Worm (Caenorhabditis elegans) whole organism, young adult: ENCODE measurements around the gene F19G12.9.

Source experiments
- sptf-2 ChIP-seq: fragments of 200-800 bp; sonication (Bioruptor generic); optimal IDR thresholded peaks from 2 replicates; lab custom pipeline; 2018; ENCODE audit warnings: mild to moderate bottlenecking, missing genetic modification characterization, missing compliant biosample characterization
- tlf-1 ChIP-seq: fragments of 200-800 bp; sonication (Bioruptor generic); optimal IDR thresholded peaks from 2 replicates; lab custom pipeline; 2018; ENCODE audit warnings: mild to moderate bottlenecking, missing genetic modification characterization, missing compliant biosample characterization

- TF ChIP-seq tlf-1 (peak; percentile 44), sptf-2 (GFP tag; lab: Kevin White, UChicago) (peak; percentile 71)
Measured at ce11 chrX:1379391-1379790, 39.6 kb upstream of the F19G12.9 start.
